Worm (Caenorhabditis elegans): ENCODE results near the gene bli-6.

ce11 chrIV:6335908-6336307 is 41.0 kb upstream of the bli-6 start, which contains the start of gene mif-4:
- no peak for TF ChIP-seq ama-1 (optimal IDR thresholded peaks at IDR 0.05)
- TF ChIP-seq ceh-82 (tag; optimal IDR thresholded peaks at IDR 0.05), result no peak
- TF ChIP-seq snpc-4 (tag; optimal IDR thresholded peaks at IDR 0.05), result no peak
- no peak for TF ChIP-seq lin-39 (tag; optimal IDR thresholded peaks at IDR 0.05)
